Fruit fly (Drosophila melanogaster) whole organism, adult: ENCODE results near the gene CG5860.

Source experiments
- CG11617 ChIP-seq: fragments of 200-800 bp; sonication (Bioruptor generic); optimal IDR thresholded peaks from 2 replicates; lab custom pipeline; 2017; ENCODE audit warnings: mild to moderate bottlenecking, missing biosample characterization, missing genetic modification reagents, missing genetic modification characterization
- CG12768 ChIP-seq: fragments of 200-800 bp; sonication (Bioruptor generic); optimal IDR thresholded peaks from 2 replicates; lab custom pipeline; 2017; ENCODE audit warnings: missing biosample characterization, missing genetic modification characterization, mild to moderate bottlenecking, moderate library complexity, missing genetic modification reagents
- CG14711 ChIP-seq: fragments of 200-800 bp; sonication (Bioruptor generic); optimal IDR thresholded peaks from 2 replicates; lab custom pipeline; 2018; ENCODE audit warnings: missing biosample characterization, mild to moderate bottlenecking, missing genetic modification characterization, moderate library complexity
- CG33017 ChIP-seq: fragments of 200-800 bp; sonication (Bioruptor generic); optimal IDR thresholded peaks from 2 replicates; lab custom pipeline; 2018; ENCODE audit warnings: missing biosample characterization, mild to moderate bottlenecking, missing genetic modification characterization, moderate library complexity
- CG7045 ChIP-seq: fragments of 200-800 bp; sonication (Bioruptor generic); optimal IDR thresholded peaks from 2 replicates; lab custom pipeline; 2017; ENCODE audit warnings: missing biosample characterization, mild to moderate bottlenecking, missing genetic modification characterization
- CG7101 ChIP-seq: fragments of 200-800 bp; sonication (Bioruptor generic); optimal IDR thresholded peaks from 2 replicates; lab custom pipeline; 2018; ENCODE audit warnings: missing biosample characterization, mild to moderate bottlenecking, missing genetic modification characterization, moderate library complexity
- Hr96 ChIP-seq: fragments of 200-800 bp; sonication (Bioruptor generic); optimal IDR thresholded peaks from 2 replicates; lab custom pipeline; 2016; ENCODE audit warnings: missing biosample characterization, missing genetic modification characterization
- bab1 ChIP-seq: fragments of 200-800 bp; sonication (Bioruptor generic); optimal IDR thresholded peaks from 3 replicates; lab custom pipeline; 2019; ENCODE audit warnings: missing biosample characterization, mild to moderate bottlenecking, missing genetic modification characterization, moderate library complexity
- kay ChIP-seq: fragments of 200-800 bp; sonication (Bioruptor generic); peaks from one replicate; lab custom pipeline; 2016; ENCODE audit warnings: missing biosample characterization, missing genetic modification characterization, borderline replicate concordance

- TF ChIP-seq CG7045 (GFP tag; lab: Kevin White, UChicago) (no peak), CG14711 (tag; lab: Kevin White, UChicago) (no peak), CG7101 (tag; lab: Kevin White, UChicago) (no peak), kay (GFP tag; lab: Kevin White, UChicago) (no peak), CG12768 (GFP tag; lab: Kevin White, UChicago) (no peak), bab1 (GFP tag; lab: Kevin White, UChicago) (no peak), Hr96 (no peak), CG33017 (tag; lab: Kevin White, UChicago) (no peak), CG11617 (GFP tag; lab: Kevin White, UChicago) (no peak)
These were observed 4.4 kb upstream of the CG5860 start, which contains the start of gene CG42823 for dm6 chr3R:17405009-17405408.
